Fruit fly (Drosophila melanogaster): ENCODE measurements around the gene stx.

dm6 chrX:10766976-10767349 is 22.2 kb upstream of the stx start:
- TF ChIP-seq CG1620 (GFP tag; optimal IDR thresholded peaks at IDR 0.05) (no peak), cic (GFP tag; optimal IDR thresholded peaks at IDR 0.05) (no peak)

All from whole organism, adult.